Worm (Caenorhabditis elegans): ENCODE measurements around the gene str-81.

ce11 chrV:19253520-19253919 is 2.6 kb upstream of the str-81 start, which contains the start of gene F21D9.4:
- TF ChIP-seq pha-4 (tag; optimal IDR thresholded peaks at IDR 0.05) (no peak), elt-1 (tag; optimal IDR thresholded peaks at IDR 0.05) (no peak), unc-39 (tag; optimal IDR thresholded peaks at IDR 0.05) (no peak), fkh-10 (GFP tag; optimal IDR thresholded peaks at IDR 0.05) (no peak), lin-39 (tag; optimal IDR thresholded peaks at IDR 0.05) (no peak), skn-1 (tag; optimal IDR thresholded peaks at IDR 0.05) (no peak)
